Fruit fly (Drosophila melanogaster) whole organism, embryonic: ENCODE data around the gene slp1.

Source experiments
- Bgb ChIP-seq: fragments of 200-800 bp; sonication (Bioruptor generic); IDR thresholded peaks from 2 replicates; pipeline ENCODE4 v1.3.6; 2022; ENCODE audit warnings: missing biosample characterization, missing genetic modification characterization; ENCODE audit not compliant: partially characterized antibody
- CG10147 ChIP-seq: fragments of 200-800 bp; sonication (Bioruptor generic); optimal IDR thresholded peaks from 2 replicates; lab custom pipeline; 2019; ENCODE audit warnings: missing biosample characterization, mild to moderate bottlenecking, missing genetic modification characterization, moderate library complexity
- CG10267 ChIP-seq: fragments of 200-800 bp; sonication (Bioruptor generic); optimal IDR thresholded peaks from 2 replicates; lab custom pipeline; 2018; ENCODE audit warnings: missing biosample characterization, mild to moderate bottlenecking, missing genetic modification characterization, moderate library complexity
- CG10366 ChIP-seq: fragments of 200-800 bp; sonication (Bioruptor generic); IDR thresholded peaks from 2 replicates; pipeline ENCODE4 v1.3.6; 2022; ENCODE audit warnings: missing biosample characterization, missing genetic modification characterization
- CG11696 ChIP-seq: fragments of 200-800 bp; sonication (Bioruptor generic); IDR thresholded peaks from 2 replicates; pipeline ENCODE4 v1.3.6; 2022; ENCODE audit warnings: missing biosample characterization, missing genetic modification characterization
- CG12071 ChIP-seq: fragments of 200-800 bp; sonication (Bioruptor generic); optimal IDR thresholded peaks from 3 replicates; lab custom pipeline; 2018; ENCODE audit warnings: missing biosample characterization, mild to moderate bottlenecking, missing genetic modification characterization
- CG12236 ChIP-seq: fragments of 200-800 bp; sonication (Bioruptor generic); optimal IDR thresholded peaks from 2 replicates; lab custom pipeline; 2016; ENCODE audit warnings: missing biosample characterization, missing genetic modification characterization
- CG1233 ChIP-seq: fragments of 200-800 bp; sonication (Bioruptor generic); optimal IDR thresholded peaks from 4 replicates; lab custom pipeline; 2018; ENCODE audit warnings: missing biosample characterization, mild to moderate bottlenecking, missing genetic modification characterization
- CG13296 ChIP-seq: fragments of 200-800 bp; sonication (Bioruptor generic); optimal IDR thresholded peaks from 3 replicates; lab custom pipeline; 2018; ENCODE audit warnings: missing biosample characterization, mild to moderate bottlenecking, missing genetic modification characterization
- CG13424 ChIP-seq: fragments of 200-800 bp; sonication (Bioruptor generic); optimal IDR thresholded peaks from 2 replicates; lab custom pipeline; 2019; ENCODE audit warnings: missing biosample characterization, mild to moderate bottlenecking, missing genetic modification characterization, moderate library complexity
- CG14014 ChIP-seq: fragments of 200-800 bp; sonication (Bioruptor generic); IDR thresholded peaks from 2 replicates; pipeline ENCODE4 v1.3.6; 2022; ENCODE audit warnings: missing biosample characterization, missing genetic modification characterization
- CG1602 ChIP-seq: fragments of 200-800 bp; sonication (Bioruptor generic); optimal IDR thresholded peaks from 3 replicates; lab custom pipeline; 2016; ENCODE audit warnings: missing biosample characterization, missing genetic modification characterization
- CG17186 ChIP-seq: fragments of 200-800 bp; sonication (Bioruptor generic); optimal IDR thresholded peaks from 3 replicates; lab custom pipeline; 2017; ENCODE audit warnings: missing biosample characterization, missing genetic modification reagents, missing genetic modification characterization
- CG2129 ChIP-seq: fragments of 200-800 bp; sonication (Bioruptor generic); IDR thresholded peaks from 2 replicates; pipeline ENCODE4 v1.3.6; 2022; ENCODE audit warnings: missing biosample characterization, missing genetic modification characterization; ENCODE audit not compliant: partially characterized antibody
- CG2678 ChIP-seq: fragments of 200-800 bp; sonication (Bioruptor generic); optimal IDR thresholded peaks from 3 replicates; lab custom pipeline; 2019; ENCODE audit warnings: missing biosample characterization, mild to moderate bottlenecking, missing genetic modification characterization, moderate library complexity
- CG30403 ChIP-seq: fragments of 200-800 bp; sonication (Bioruptor generic); optimal IDR thresholded peaks from 3 replicates; lab custom pipeline; 2016; ENCODE audit warnings: missing biosample characterization, missing genetic modification characterization
- CG42726 ChIP-seq: fragments of 200-800 bp; sonication (Bioruptor generic); IDR thresholded peaks from 2 replicates; pipeline ENCODE4 v1.3.6; 2022; ENCODE audit warnings: missing biosample characterization, missing genetic modification characterization; ENCODE audit not compliant: partially characterized antibody
- CG4360 ChIP-seq: fragments of 200-800 bp; sonication (Bioruptor generic); IDR thresholded peaks from 2 replicates; pipeline ENCODE4 v1.3.6; 2022; ENCODE audit warnings: missing biosample characterization, missing genetic modification characterization
- CG5180 ChIP-seq: fragments of 200-800 bp; sonication (Bioruptor generic); optimal IDR thresholded peaks from 3 replicates; lab custom pipeline; 2017; ENCODE audit warnings: missing biosample characterization, missing genetic modification characterization, mild to moderate bottlenecking, moderate library complexity, missing genetic modification reagents
- CG7556 ChIP-seq: fragments of 200-800 bp; sonication (Bioruptor generic); optimal IDR thresholded peaks from 2 replicates; lab custom pipeline; 2017; ENCODE audit warnings: missing biosample characterization, mild to moderate bottlenecking, missing genetic modification characterization
- CG8290 ChIP-seq, 3 experiments: fragments of 200-800 bp; sonication (Bioruptor generic); optimal IDR thresholded peaks; 2 replicates each; lab custom pipeline; 2016 to 2019; ENCODE audit warnings: missing biosample characterization in 3 of 3, missing genetic modification characterization in 3 of 3, mild to moderate bottlenecking in 2 of 3, moderate library complexity in 1 of 3
- HLH4C ChIP-seq: fragments of 200-800 bp; sonication (Bioruptor generic); IDR thresholded peaks from 3 replicates; pipeline ENCODE4 v1.3.6; 2022; ENCODE audit warnings: missing biosample characterization, missing genetic modification characterization; ENCODE audit not compliant: partially characterized antibody
- HmgD ChIP-seq: fragments of 200-800 bp; sonication (Bioruptor generic); optimal IDR thresholded peaks from 3 replicates; lab custom pipeline; 2016; ENCODE audit warnings: missing biosample characterization, missing genetic modification characterization
- HmgZ ChIP-seq: fragments of 200-800 bp; sonication (Bioruptor generic); optimal IDR thresholded peaks from 2 replicates; lab custom pipeline; 2018; ENCODE audit warnings: missing biosample characterization, mild to moderate bottlenecking, missing genetic modification characterization
- Kr ChIP-seq: fragments of 200-800 bp; sonication (Bioruptor generic); optimal IDR thresholded peaks from 2 replicates; lab custom pipeline; 2017; ENCODE audit warnings: missing biosample characterization, mild to moderate bottlenecking, missing genetic modification characterization
- NfI ChIP-seq: fragments of 200-800 bp; sonication (Bioruptor generic); optimal IDR thresholded peaks from 3 replicates; lab custom pipeline; 2018; ENCODE audit warnings: missing biosample characterization, mild to moderate bottlenecking, missing genetic modification characterization, moderate library complexity
- Opbp ChIP-seq: fragments of 200-800 bp; sonication (Bioruptor generic); IDR thresholded peaks from 3 replicates; pipeline ENCODE4 v1.3.6; 2022; ENCODE audit warnings: missing biosample characterization, missing genetic modification characterization; ENCODE audit not compliant: partially characterized antibody
- Optix ChIP-seq: fragments of 200-800 bp; sonication (Bioruptor generic); IDR thresholded peaks from 3 replicates; pipeline ENCODE4 v1.3.6; 2022; ENCODE audit warnings: missing biosample characterization, missing genetic modification characterization
- PHDP ChIP-seq: fragments of 200-800 bp; sonication (Bioruptor generic); optimal IDR thresholded peaks from 3 replicates; lab custom pipeline; 2018; ENCODE audit warnings: missing biosample characterization, mild to moderate bottlenecking, missing genetic modification characterization, moderate library complexity
- Sry-β ChIP-seq: fragments of 200-800 bp; sonication (Bioruptor generic); optimal IDR thresholded peaks from 2 replicates; lab custom pipeline; 2018; ENCODE audit warnings: missing biosample characterization, mild to moderate bottlenecking, missing genetic modification characterization, moderate library complexity
- abd-A ChIP-seq: fragments of 200-800 bp; sonication (Bioruptor generic); optimal IDR thresholded peaks from 3 replicates; lab custom pipeline; 2019; ENCODE audit warnings: missing biosample characterization, mild to moderate bottlenecking, missing genetic modification characterization, moderate library complexity
- al ChIP-seq: fragments of 200-800 bp; sonication (Bioruptor generic); IDR thresholded peaks from 2 replicates; pipeline ENCODE4 v1.3.6; 2022; ENCODE audit warnings: missing biosample characterization, missing genetic modification characterization
- ara ChIP-seq: fragments of 200-800 bp; sonication (Bioruptor generic); IDR thresholded peaks from 2 replicates; pipeline ENCODE4 v1.3.6; 2022; ENCODE audit warnings: missing biosample characterization, missing genetic modification characterization
- bcd ChIP-seq: fragments of 200-800 bp; sonication (Bioruptor generic); optimal IDR thresholded peaks from 2 replicates; lab custom pipeline; 2017; ENCODE audit warnings: missing biosample characterization, mild to moderate bottlenecking, missing genetic modification characterization
- cato ChIP-seq: fragments of 200-800 bp; sonication (Bioruptor generic); optimal IDR thresholded peaks from 2 replicates; lab custom pipeline; 2016; ENCODE audit warnings: missing biosample characterization, missing genetic modification characterization, borderline replicate concordance
- cg ChIP-seq: fragments of 200-800 bp; sonication (Bioruptor generic); optimal IDR thresholded peaks from 3 replicates; lab custom pipeline; 2019; ENCODE audit warnings: missing biosample characterization, mild to moderate bottlenecking, missing genetic modification characterization, moderate library complexity
- crc ChIP-seq: fragments of 200-800 bp; sonication (Bioruptor generic); optimal IDR thresholded peaks from 2 replicates; lab custom pipeline; 2016; ENCODE audit warnings: missing biosample characterization, missing genetic modification characterization
- dan ChIP-seq: fragments of 200-800 bp; sonication (Bioruptor generic); IDR thresholded peaks from 2 replicates; pipeline ENCODE4 v1.3.6; 2022; ENCODE audit warnings: missing biosample characterization, missing genetic modification characterization
- dysf ChIP-seq: fragments of 200-800 bp; sonication (Bioruptor generic); IDR thresholded peaks from 3 replicates; pipeline ENCODE4 v1.3.6; 2022; ENCODE audit warnings: missing biosample characterization, missing genetic modification characterization
- ewg ChIP-seq: fragments of 200-800 bp; sonication (Bioruptor generic); optimal IDR thresholded peaks from 3 replicates; lab custom pipeline; 2017; ENCODE audit warnings: mild to moderate bottlenecking, missing biosample characterization, missing genetic modification reagents, missing genetic modification characterization
- grau ChIP-seq: fragments of 200-800 bp; optimal IDR thresholded peaks from 3 replicates; lab custom pipeline; 2019; ENCODE audit warnings: missing biosample characterization, mild to moderate bottlenecking, missing genetic modification characterization, moderate library complexity
- hb ChIP-seq: fragments of 200-800 bp; sonication (Bioruptor generic); IDR thresholded peaks from 3 replicates; pipeline ENCODE4 v1.3.6; 2022; ENCODE audit warnings: missing biosample characterization, missing genetic modification characterization; ENCODE audit not compliant: partially characterized antibody
- nau ChIP-seq: fragments of 200-800 bp; sonication (Bioruptor generic); optimal IDR thresholded peaks from 3 replicates; lab custom pipeline; 2017; ENCODE audit warnings: missing biosample characterization, mild to moderate bottlenecking, missing genetic modification characterization, missing genetic modification reagents
- schlank ChIP-seq: fragments of 200-800 bp; sonication (Bioruptor generic); optimal IDR thresholded peaks from 2 replicates; lab custom pipeline; 2018; ENCODE audit warnings: missing biosample characterization, mild to moderate bottlenecking, missing genetic modification characterization
- trem ChIP-seq: fragments of 200-800 bp; optimal IDR thresholded peaks from 3 replicates; lab custom pipeline; 2019; ENCODE audit warnings: missing biosample characterization, mild to moderate bottlenecking, missing genetic modification characterization, moderate library complexity
- usp ChIP-seq: fragments of >200 bp; optimal IDR thresholded peaks from 2 replicates; lab custom pipeline; 2017; ENCODE audit warnings: missing biosample characterization, missing genetic modification characterization
- vnd ChIP-seq: fragments of 200-800 bp; sonication (Bioruptor generic); IDR thresholded peaks from 3 replicates; pipeline ENCODE4 v1.3.6; 2022; ENCODE audit warnings: missing biosample characterization, missing genetic modification characterization; ENCODE audit not compliant: partially characterized antibody
- vvl ChIP-seq: fragments of 200-800 bp; sonication (Bioruptor generic); IDR thresholded peaks from 2 replicates; pipeline ENCODE4 v1.3.6; 2022; ENCODE audit warnings: missing biosample characterization, missing genetic modification characterization
- yki ChIP-seq: fragments of >200 bp; optimal IDR thresholded peaks from 3 replicates; lab custom pipeline; 2018
- zfh1 ChIP-seq: fragments of 200-800 bp; sonication (Bioruptor generic); IDR thresholded peaks from 3 replicates; pipeline ENCODE4 v1.3.6; 2022; ENCODE audit warnings: missing biosample characterization, missing genetic modification characterization

The slp1 gene

DNA sequence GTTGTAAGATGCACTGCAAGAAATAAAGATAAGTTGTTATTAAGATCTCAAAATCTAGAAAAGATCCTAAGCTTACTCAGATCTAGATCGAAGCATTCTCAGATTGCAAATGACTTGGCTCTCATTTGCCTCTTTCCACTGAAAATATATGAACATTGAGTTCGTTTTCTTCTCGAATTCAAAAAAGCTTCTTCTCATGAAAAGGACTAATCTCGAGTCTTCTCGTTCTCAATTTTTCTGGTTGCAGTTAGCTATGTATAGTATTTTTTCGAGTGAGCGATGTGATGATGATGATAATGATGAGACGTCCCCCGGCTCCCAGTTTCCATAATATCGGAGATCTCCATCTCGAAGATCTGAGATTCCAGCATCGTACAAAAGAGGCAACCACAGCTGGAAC is 30.9 kb downstream of the slp1 start (continued):
- TF ChIP-seq grau (peak; percentile 45), CG7556 (GFP tag; lab: Kevin White, UChicago) (peak; percentile 34), CG17186 (no peak), schlank (no peak), zfh1 (GFP tag; lab: Robert Waterston, UW) (peak; percentile 72), ara (GFP tag; lab: Robert Waterston, UW) (no peak), trem (tag; lab: Kevin White, UChicago) (peak; percentile 17), CG30403 (GFP tag; lab: Kevin White, UChicago) (peak; percentile 32), CG11696 (no peak), HmgZ (tag; lab: Kevin White, UChicago) (no peak), Bgb (GFP tag; lab: Robert Waterston, UW) (no peak), vvl (no peak), cato (peak; percentile 38), Opbp (GFP tag; lab: Robert Waterston, UW) (no peak), CG10366 (GFP tag; lab: Robert Waterston, UW) (no peak), PHDP (tag; lab: Kevin White, UChicago) (no peak), crc (GFP tag; lab: Kevin White, UChicago) (no peak), CG13424 (tag; lab: Kevin White, UChicago) (peak; percentile 57), yki (no peak), CG14014 (no peak), cg (GFP tag; lab: Kevin White, UChicago) (no peak), nau (no peak), hb (GFP tag; lab: Robert Waterston, UW) (no peak), CG10267 (tag; lab: Kevin White, UChicago) (peak; percentile 61), CG4360 (GFP tag; lab: Robert Waterston, UW) (0 out of 2 replicates have a peak, but pooled peaks have one; percentile 10), CG42726 (no peak), dysf (GFP tag; lab: Robert Waterston, UW) (no peak), CG1602 (GFP tag; lab: Kevin White, UChicago) (peak; percentile 5), CG12071 (no peak), CG5180 (GFP tag; lab: Kevin White, UChicago) (no peak), NfI (peak; percentile 15), HmgD (GFP tag; lab: Kevin White, UChicago) (no peak), CG2678 (peak; percentile 62), ewg (GFP tag; lab: Kevin White, UChicago) (peak; percentile 8), al (no peak), CG13296 (no peak), HLH4C (no peak), vnd (GFP tag; lab: Robert Waterston, UW) (no peak), CG12236 (GFP tag; lab: Kevin White, UChicago) (no peak), Sry-β (GFP tag; lab: Kevin White, UChicago) (peak; percentile 5), Optix (GFP tag; lab: Robert Waterston, UW) (no peak), CG10147 (GFP tag; lab: Kevin White, UChicago) (no peak), CG2129 (GFP tag; lab: Robert Waterston, UW) (no peak), CG1233 (GFP tag; lab: Kevin White, UChicago) (no peak), usp (GFP tag; lab: Kevin White, UChicago) (no peak), dan (GFP tag; lab: Robert Waterston, UW) (no peak), bcd (GFP tag; lab: Kevin White, UChicago) (peak; percentile 20), Kr (no peak), abd-A (no peak), CG8290 (GFP tag; optimal IDR thresholded peaks at IDR 0.05; lab: Kevin White, UChicago) (no peak), CG8290 (tag; optimal IDR thresholded peaks at IDR 0.05; lab: Kevin White, UChicago) (no peak)
